Fruit fly (Drosophila melanogaster) whole organism, embryonic: ENCODE measurements around the gene CG32074.

Experiments
- B-H2 ChIP-seq: fragments of 200-800 bp; sonication (Bioruptor generic); optimal IDR thresholded peaks from 2 replicates; lab custom pipeline; 2018; ENCODE audit warnings: missing biosample characterization, mild to moderate bottlenecking, missing genetic modification characterization
- CG11093 ChIP-seq: fragments of 200-800 bp; sonication (Bioruptor generic); IDR thresholded peaks from 3 replicates; pipeline ENCODE4 v1.3.6; 2022; ENCODE audit warnings: missing biosample characterization, missing genetic modification characterization
- CG11456 ChIP-seq: fragments of 200-800 bp; sonication (Bioruptor generic); IDR thresholded peaks from 3 replicates; pipeline ENCODE4 v1.3.6; 2022; ENCODE audit warnings: missing biosample characterization, missing genetic modification characterization
- CG11723 ChIP-seq: fragments of 200-800 bp; sonication (Bioruptor generic); optimal IDR thresholded peaks from 2 replicates; lab custom pipeline; 2017; ENCODE audit warnings: missing biosample characterization, mild to moderate bottlenecking, missing genetic modification characterization
- CG1233 ChIP-seq: fragments of 200-800 bp; sonication (Bioruptor generic); optimal IDR thresholded peaks from 4 replicates; lab custom pipeline; 2018; ENCODE audit warnings: missing biosample characterization, mild to moderate bottlenecking, missing genetic modification characterization
- CG13424 ChIP-seq: fragments of 200-800 bp; sonication (Bioruptor generic); optimal IDR thresholded peaks from 2 replicates; lab custom pipeline; 2019; ENCODE audit warnings: missing biosample characterization, mild to moderate bottlenecking, missing genetic modification characterization, moderate library complexity
- CG13894 ChIP-seq: fragments of 200-800 bp; sonication (Bioruptor generic); optimal IDR thresholded peaks from 3 replicates; lab custom pipeline; 2018; ENCODE audit warnings: missing biosample characterization, mild to moderate bottlenecking, missing genetic modification characterization, moderate library complexity
- CG15514 ChIP-seq: fragments of 200-800 bp; sonication (Bioruptor generic); optimal IDR thresholded peaks from 3 replicates; lab custom pipeline; 2017; ENCODE audit warnings: missing biosample characterization, missing genetic modification characterization, mild to moderate bottlenecking, moderate library complexity, missing genetic modification reagents
- CG3847 ChIP-seq: fragments of 200-800 bp; sonication (Bioruptor generic); IDR thresholded peaks from 2 replicates; pipeline ENCODE4 v1.3.6; 2022; ENCODE audit warnings: missing biosample characterization, missing genetic modification characterization
- CG4424 ChIP-seq: fragments of 200-800 bp; sonication (Bioruptor generic); optimal IDR thresholded peaks from 3 replicates; lab custom pipeline; 2016; ENCODE audit warnings: missing biosample characterization, missing genetic modification characterization
- CG4707 ChIP-seq: fragments of 200-800 bp; sonication (Bioruptor generic); optimal IDR thresholded peaks from 2 replicates; lab custom pipeline; 2018; ENCODE audit warnings: missing biosample characterization, mild to moderate bottlenecking, missing genetic modification characterization, moderate library complexity
- CG6654 ChIP-seq: fragments of 200-800 bp; sonication (Bioruptor generic); optimal IDR thresholded peaks from 2 replicates; lab custom pipeline; 2017; ENCODE audit warnings: missing biosample characterization, mild to moderate bottlenecking, missing genetic modification characterization
- CG7928 ChIP-seq: fragments of 200-800 bp; sonication (Bioruptor generic); optimal IDR thresholded peaks from 2 replicates; lab custom pipeline; 2017; ENCODE audit warnings: missing biosample characterization, mild to moderate bottlenecking, missing genetic modification characterization
- CHES-1-like ChIP-seq: fragments of 200-800 bp; sonication (Bioruptor generic); optimal IDR thresholded peaks from 2 replicates; lab custom pipeline; 2016; ENCODE audit warnings: missing biosample characterization, missing genetic modification characterization
- CoRest ChIP-seq: fragments of 200-800 bp; sonication (Bioruptor generic); optimal IDR thresholded peaks from 3 replicates; lab custom pipeline; 2018; ENCODE audit warnings: missing biosample characterization, mild to moderate bottlenecking, missing genetic modification characterization, moderate library complexity
- D ChIP-seq, 2 experiments: fragments of 200-800 bp in 1 of 2; fragments of >200 bp in 1 of 2; sonication (Bioruptor generic) in 1 of 2; optimal IDR thresholded peaks; 2 replicates in 1 of 2; 3 replicates in 1 of 2; lab custom pipeline; 2017; ENCODE audit warnings: mild to moderate bottlenecking in 1 of 2, missing biosample characterization in 1 of 2, missing genetic modification characterization in 1 of 2, missing genetic modification reagents in 1 of 2
- Deaf1 ChIP-seq: fragments of 200-800 bp; optimal IDR thresholded peaks from 3 replicates; lab custom pipeline; 2019; ENCODE audit warnings: missing biosample characterization, mild to moderate bottlenecking, missing genetic modification characterization, moderate library complexity
- Drgx ChIP-seq: fragments of 200-800 bp; sonication (Bioruptor generic); IDR thresholded peaks from 2 replicates; pipeline ENCODE4 v1.3.6; 2022; ENCODE audit warnings: missing biosample characterization, missing genetic modification characterization
- Lhr ChIP-seq: fragments of 200-800 bp; sonication (Bioruptor generic); optimal IDR thresholded peaks from 3 replicates; lab custom pipeline; 2017; ENCODE audit warnings: mild to moderate bottlenecking, missing biosample characterization, missing genetic modification reagents, missing genetic modification characterization
- Lim3 ChIP-seq: fragments of 200-800 bp; sonication (Bioruptor generic); IDR thresholded peaks from 2 replicates; pipeline ENCODE4 v1.3.6; 2022; ENCODE audit warnings: missing biosample characterization, missing genetic modification characterization
- Mrtf ChIP-seq: fragments of 200-800 bp; sonication (Bioruptor generic); IDR thresholded peaks from 3 replicates; pipeline ENCODE4 v1.3.6; 2022; ENCODE audit warnings: missing biosample characterization, missing genetic modification characterization
- Myb ChIP-seq: fragments of 200-800 bp; sonication (Bioruptor generic); optimal IDR thresholded peaks from 2 replicates; lab custom pipeline; 2016; ENCODE audit warnings: missing biosample characterization, missing genetic modification characterization
- NFAT ChIP-seq: fragments of 200-800 bp; sonication (Bioruptor generic); IDR thresholded peaks from 2 replicates; pipeline ENCODE4 v1.3.6; 2022; ENCODE audit warnings: missing biosample characterization, missing genetic modification characterization
- Nf-YA ChIP-seq: fragments of 200-800 bp; sonication (Bioruptor generic); IDR thresholded peaks from 2 replicates; pipeline ENCODE4 v1.3.6; 2022; ENCODE audit warnings: missing biosample characterization, missing genetic modification characterization
- Sox102F ChIP-seq: fragments of 200-800 bp; sonication (Bioruptor generic); optimal IDR thresholded peaks from 2 replicates; lab custom pipeline; 2018; ENCODE audit warnings: missing biosample characterization, mild to moderate bottlenecking, missing genetic modification characterization, moderate library complexity
- Trl ChIP-seq, 3 experiments: fragments of >200 bp in 2 of 3; fragments of 200-800 bp in 1 of 3; sonication (Bioruptor generic) in 1 of 3; optimal IDR thresholded peaks; 2 replicates in 1 of 3; 3 replicates in 2 of 3; lab custom pipeline; 2016 to 2017; ENCODE audit warnings: missing biosample characterization in 1 of 3, missing genetic modification characterization in 1 of 3
- ap ChIP-seq: fragments of 200-800 bp; sonication (Bioruptor generic); IDR thresholded peaks from 2 replicates; pipeline ENCODE4 v1.3.6; 2022; ENCODE audit warnings: missing biosample characterization, missing genetic modification characterization
- bigmax ChIP-seq: fragments of 200-800 bp; sonication (Bioruptor generic); optimal IDR thresholded peaks from 2 replicates; lab custom pipeline; 2018; ENCODE audit warnings: missing biosample characterization, mild to moderate bottlenecking, missing genetic modification characterization
- caup ChIP-seq: fragments of 200-800 bp; sonication (Bioruptor generic); optimal IDR thresholded peaks from 3 replicates; lab custom pipeline; 2017; ENCODE audit warnings: missing biosample characterization, mild to moderate bottlenecking, missing genetic modification characterization, moderate library complexity; ENCODE audit not compliant: severe bottlenecking
- ci ChIP-seq: fragments of 200-800 bp; sonication (Bioruptor generic); IDR thresholded peaks from 3 replicates; pipeline ENCODE4 v1.3.6; 2022; ENCODE audit warnings: missing biosample characterization, missing genetic modification characterization
- da ChIP-seq: fragments of 200-800 bp; sonication (Bioruptor generic); optimal IDR thresholded peaks from 2 replicates; lab custom pipeline; 2016; ENCODE audit warnings: missing biosample characterization, missing genetic modification characterization
- gcm ChIP-seq: fragments of 200-800 bp; sonication (Bioruptor generic); optimal IDR thresholded peaks from 2 replicates; lab custom pipeline; 2019; ENCODE audit warnings: missing biosample characterization, mild to moderate bottlenecking, missing genetic modification characterization, moderate library complexity
- gcm2 ChIP-seq: fragments of 200-800 bp; sonication (Bioruptor generic); optimal IDR thresholded peaks from 2 replicates; lab custom pipeline; 2016; ENCODE audit warnings: missing biosample characterization, missing genetic modification characterization
- hbn ChIP-seq: fragments of 200-800 bp; sonication (Bioruptor generic); IDR thresholded peaks from 2 replicates; pipeline ENCODE4 v1.3.6; 2022; ENCODE audit warnings: missing biosample characterization, missing genetic modification characterization; ENCODE audit not compliant: partially characterized antibody
- hkb ChIP-seq, 2 experiments: fragments of 200-800 bp in 1 of 2; fragments of >200 bp in 1 of 2; sonication (Bioruptor generic) in 1 of 2; IDR thresholded peaks in 1 of 2; optimal IDR thresholded peaks in 1 of 2; 2 replicates each; pipeline versions ENCODE4 v1.3.6 to Lab custom; 2017 to 2022; ENCODE audit warnings: missing biosample characterization in 1 of 2, missing genetic modification characterization in 1 of 2
- insv ChIP-seq, 2 experiments: fragments of 200-800 bp; sonication (Bioruptor generic); optimal IDR thresholded peaks; 3 replicates each; lab custom pipeline; 2016 to 2018; ENCODE audit warnings: missing biosample characterization in 2 of 2, missing genetic modification characterization in 2 of 2
- jumu ChIP-seq: fragments of 200-800 bp; sonication (Bioruptor generic); optimal IDR thresholded peaks from 3 replicates; lab custom pipeline; 2016; ENCODE audit warnings: missing biosample characterization, missing genetic modification characterization
- knrl ChIP-seq: fragments of 200-800 bp; sonication (Bioruptor generic); IDR thresholded peaks from 3 replicates; pipeline ENCODE4 v1.3.6; 2022; ENCODE audit warnings: missing biosample characterization, missing genetic modification characterization; ENCODE audit not compliant: partially characterized antibody
- lab ChIP-seq: fragments of 200-800 bp; sonication (Bioruptor generic); optimal IDR thresholded peaks from 3 replicates; lab custom pipeline; 2017; ENCODE audit warnings: missing biosample characterization, missing genetic modification characterization, mild to moderate bottlenecking, moderate library complexity, missing genetic modification reagents
- luna ChIP-seq: fragments of 200-800 bp; sonication (Bioruptor generic); optimal IDR thresholded peaks from 2 replicates; lab custom pipeline; 2016; ENCODE audit warnings: missing biosample characterization, missing genetic modification characterization
- nerfin-1 ChIP-seq: fragments of 200-800 bp; sonication (Bioruptor generic); optimal IDR thresholded peaks from 3 replicates; lab custom pipeline; 2019; ENCODE audit warnings: missing biosample characterization, mild to moderate bottlenecking, missing genetic modification characterization, moderate library complexity
- odd ChIP-seq: fragments of 200-800 bp; sonication (Bioruptor generic); optimal IDR thresholded peaks from 2 replicates; lab custom pipeline; 2017; ENCODE audit warnings: missing biosample characterization, mild to moderate bottlenecking, missing genetic modification characterization
- run ChIP-seq: fragments of 200-800 bp; sonication (Bioruptor generic); optimal IDR thresholded peaks from 3 replicates; lab custom pipeline; 2018; ENCODE audit warnings: missing biosample characterization, mild to moderate bottlenecking, missing genetic modification characterization
- tin ChIP-seq: fragments of 200-800 bp; sonication (Bioruptor generic); optimal IDR thresholded peaks from 3 replicates; lab custom pipeline; 2016; ENCODE audit warnings: missing biosample characterization, missing genetic modification characterization
- tx ChIP-seq: fragments of 200-800 bp; sonication (Bioruptor generic); optimal IDR thresholded peaks from 2 replicates; lab custom pipeline; 2016; ENCODE audit warnings: missing biosample characterization, missing genetic modification characterization
- vvl ChIP-seq: fragments of 200-800 bp; sonication (Bioruptor generic); IDR thresholded peaks from 2 replicates; pipeline ENCODE4 v1.3.6; 2022; ENCODE audit warnings: missing biosample characterization, missing genetic modification characterization
- wdn ChIP-seq: fragments of 200-800 bp; sonication (Bioruptor generic); IDR thresholded peaks from 2 replicates; pipeline ENCODE4 v1.3.6; 2022; ENCODE audit warnings: missing biosample characterization, missing genetic modification characterization
- wek ChIP-seq: fragments of 200-800 bp; sonication (Bioruptor generic); optimal IDR thresholded peaks from 3 replicates; lab custom pipeline; 2018; ENCODE audit warnings: missing biosample characterization, mild to moderate bottlenecking, missing genetic modification characterization, moderate library complexity
- zfh2 ChIP-seq: fragments of 200-800 bp; sonication (Bioruptor generic); optimal IDR thresholded peaks from 2 replicates; lab custom pipeline; 2016; ENCODE audit warnings: missing biosample characterization, missing genetic modification characterization

CG32074 gene

dm6 chr3L:11123088-11123487 lies 9.0 kb downstream of the CG32074 start, which contains the start of the genes Ufd1 and NaPi-III (continued):
- TF ChIP-seq B-H2 (GFP tag; lab: Kevin White, UChicago) (peak; percentile 64), CoRest (peak; percentile 73), CG11456 (peak; percentile 75; the same call in 2 of the 3 replicates), wdn (GFP tag; lab: Robert Waterston, UW) (no peak), NFAT (GFP tag; lab: Robert Waterston, UW) (peak; percentile 72), CG7928 (peak; percentile 40), vvl (GFP tag; lab: Robert Waterston, UW) (peak; percentile 59; the same call in 1 of the 2 replicates), CG11093 (no peak), luna (GFP tag; lab: Kevin White, UChicago) (peak; percentile 2), nerfin-1 (tag; lab: Kevin White, UChicago) (peak; percentile 41), knrl (peak; percentile 83), wek (no peak), bigmax (GFP tag; lab: Kevin White, UChicago) (no peak), caup (GFP tag; lab: Kevin White, UChicago) (peak; percentile 38), CG4707 (GFP tag; lab: Kevin White, UChicago) (no peak), Mrtf (GFP tag; lab: Robert Waterston, UW) (no peak), hkb (optimal IDR thresholded peaks at IDR 0.05; lab: Kevin White, UChicago) (peak; percentile 35), hkb (GFP tag; IDR thresholded peaks at IDR 0.05; lab: Robert Waterston, UW) (no peak), Sox102F (GFP tag; lab: Kevin White, UChicago) (peak; percentile 16), CG4424 (GFP tag; lab: Kevin White, UChicago) (no peak), Lim3 (GFP tag; lab: Robert Waterston, UW) (no peak), da (GFP tag; lab: Kevin White, UChicago) (peak; percentile 39), Myb (GFP tag; lab: Kevin White, UChicago) (peak; percentile 81), CG11723 (GFP tag; lab: Kevin White, UChicago) (no peak), CG1233 (GFP tag; lab: Kevin White, UChicago) (no peak), run (tag; lab: Kevin White, UChicago) (no peak), ap (GFP tag; lab: Robert Waterston, UW) (no peak), Nf-YA (GFP tag; lab: Robert Waterston, UW) (no peak), CHES-1-like (GFP tag; lab: Kevin White, UChicago) (peak; percentile 87), D (optimal IDR thresholded peaks at IDR 0.05; lab: Kevin White, UChicago) (no peak), D (GFP tag; optimal IDR thresholded peaks at IDR 0.05; lab: Kevin White, UChicago) (peak; percentile 4), CG6654 (no peak), odd (GFP tag; lab: Kevin White, UChicago) (no peak), gcm2 (GFP tag; lab: Kevin White, UChicago) (no peak), CG13424 (tag; lab: Kevin White, UChicago) (peak; percentile 23), Lhr (GFP tag; lab: Kevin White, UChicago) (peak; percentile 98), CG3847 (peak; percentile 81), jumu (peak; percentile 79), insv (GFP tag; optimal IDR thresholded peaks at IDR 0.05; lab: Kevin White, UChicago) (peak in 1 of 2 experiments; percentile 72), gcm (GFP tag; lab: Kevin White, UChicago) (peak; percentile 8), Drgx (GFP tag; lab: Robert Waterston, UW) (peak; percentile 57), lab (GFP tag; lab: Kevin White, UChicago) (peak; percentile 30), Trl (optimal IDR thresholded peaks at IDR 0.05; lab: Kevin White, UChicago) (no peak), Trl (GFP tag; optimal IDR thresholded peaks at IDR 0.05; lab: Kevin White, UChicago) (peak; percentile 2), zfh2 (GFP tag; lab: Kevin White, UChicago) (peak; percentile 46), ci (GFP tag; lab: Robert Waterston, UW) (peak; percentile 48; the same call in 1 of the 3 replicates), hbn (GFP tag; lab: Robert Waterston, UW) (peak; percentile 84), CG13894 (tag; lab: Kevin White, UChicago) (peak; percentile 80), tin (GFP tag; lab: Kevin White, UChicago) (no peak), Deaf1 (tag; lab: Kevin White, UChicago) (no peak), CG15514 (GFP tag; lab: Kevin White, UChicago) (peak; percentile 80), tx (peak; percentile 41)
